Worm (Caenorhabditis elegans) whole organism, early embryonic: ENCODE data around the gene B0547.2.

Experiments used
- B0310.2 ChIP-seq: sonication (generic microtip); optimal IDR thresholded peaks from 2 replicates; lab custom pipeline; 2016; ENCODE audit warnings: mild to moderate bottlenecking, missing genetic modification characterization, missing compliant biosample characterization
- F13C5.2 ChIP-seq: sonication (generic microtip); optimal IDR thresholded peaks from 2 replicates; lab custom pipeline; 2017; ENCODE audit warnings: mild to moderate bottlenecking, missing genetic modification characterization, inconsistent platforms, missing compliant biosample characterization
- ama-1 ChIP-seq: fragments of 150-350 bp; optimal IDR thresholded peaks from 2 replicates; lab custom pipeline; 2014
- ceh-13 ChIP-seq: fragments of 200-800 bp; sonication (Bioruptor generic); optimal IDR thresholded peaks from 2 replicates; lab custom pipeline; 2018; ENCODE audit warnings: mild to moderate bottlenecking, missing genetic modification characterization, missing compliant biosample characterization
- ets-7 ChIP-seq: sonication (generic microtip); optimal IDR thresholded peaks from 2 replicates; lab custom pipeline; 2016; ENCODE audit warnings: missing genotype, missing genetic modification characterization, missing compliant biosample characterization
- flt-1 ChIP-seq: fragments of 200-800 bp; sonication (Bioruptor generic); IDR thresholded peaks from 2 replicates; pipeline ENCODE4 v1.3.6; 2022; ENCODE audit warnings: missing genetic modification characterization, missing compliant biosample characterization
- hmbx-1 ChIP-seq: sonication (generic microtip); optimal IDR thresholded peaks from 2 replicates; lab custom pipeline; 2016; ENCODE audit warnings: mild to moderate bottlenecking, missing genetic modification characterization, missing compliant biosample characterization
- hmg-4 ChIP-seq: fragments of 200-800 bp; sonication (Bioruptor generic); optimal IDR thresholded peaks from 2 replicates; lab custom pipeline; 2018; ENCODE audit warnings: mild to moderate bottlenecking, missing genetic modification characterization, missing compliant biosample characterization
- hnd-1 ChIP-seq: sonication (generic microtip); optimal IDR thresholded peaks from 2 replicates; lab custom pipeline; 2016; ENCODE audit warnings: missing genetic modification characterization, missing compliant biosample characterization
- pes-1 ChIP-seq: fragments of 200-800 bp; sonication (Bioruptor generic); IDR thresholded peaks from 2 replicates; pipeline ENCODE4 v1.3.6; 2022; ENCODE audit warnings: missing genetic modification reagents, missing genetic modification characterization, missing compliant biosample characterization
- scrt-1 ChIP-seq: fragments of 200-800 bp; sonication (Bioruptor generic); IDR thresholded peaks from 2 replicates; pipeline ENCODE4 v1.3.6; 2022; ENCODE audit warnings: missing genetic modification characterization, missing compliant biosample characterization
- tbx-37 ChIP-seq: fragments of 200-800 bp; sonication (Bioruptor generic); conservative IDR thresholded peaks from 2 replicates; pipeline ENCODE4 v1.3.6; 2022; ENCODE audit warnings: missing genetic modification reagents, missing genetic modification characterization, missing compliant biosample characterization

DNA sequence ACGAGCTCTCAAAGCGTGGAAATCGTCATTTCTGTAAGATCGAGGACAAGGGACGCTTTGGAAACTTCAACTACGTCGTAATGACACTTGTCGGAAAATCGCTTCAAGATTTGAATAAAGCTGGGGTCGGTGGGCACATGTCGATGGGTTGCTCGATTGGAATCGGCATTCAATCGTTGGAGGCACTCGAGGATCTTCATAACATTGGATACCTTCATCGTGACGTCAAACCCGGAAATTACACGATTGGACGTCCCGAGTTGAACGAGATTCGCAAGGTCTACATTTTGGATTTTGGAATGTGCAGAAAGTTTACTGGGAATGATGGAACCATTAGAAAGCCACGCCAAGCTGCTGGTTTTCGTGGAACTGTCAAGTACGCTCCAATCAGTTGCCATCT, 13.3 kb upstream of the B0547.2 start:
- no peak for TF ChIP-seq F13C5.2
- TF ChIP-seq B0310.2 (tag; lab: Kevin White, UChicago), result no peak
- no peak for TF ChIP-seq ceh-13 (GFP tag; lab: Kevin White, UChicago)
- TF ChIP-seq ama-1, result no peak
- no peak for TF ChIP-seq tbx-37 (GFP tag; lab: Robert Waterston, UW)
- no peak for TF ChIP-seq hmg-4 (GFP tag; lab: Kevin White, UChicago)
- no peak for TF ChIP-seq ets-7 (tag; lab: Kevin White, UChicago)
- TF ChIP-seq scrt-1 (GFP tag; lab: Robert Waterston, UW), result no peak
- no peak for TF ChIP-seq hnd-1 (tag; lab: Kevin White, UChicago)
- TF ChIP-seq flt-1, result no peak
- no peak for TF ChIP-seq hmbx-1 (tag; lab: Kevin White, UChicago)
- TF ChIP-seq pes-1 (GFP tag; lab: Robert Waterston, UW), result no peak
